Fruit fly (Drosophila melanogaster) whole organism, embryonic: ENCODE results near the gene AGO2.
A peak's percentile ranks its signal among the peaks of the same experiment; 100 is the strongest.

Source experiments
- BEAF-32 ChIP-seq: fragments of 200-800 bp; sonication (Bioruptor generic); optimal IDR thresholded peaks from 3 replicates; lab custom pipeline; 2017; ENCODE audit warnings: missing biosample characterization, missing genetic modification characterization, mild to moderate bottlenecking, moderate library complexity, missing genetic modification reagents
- Bgb ChIP-seq: fragments of 200-800 bp; sonication (Bioruptor generic); IDR thresholded peaks from 2 replicates; pipeline ENCODE4 v1.3.6; 2022; ENCODE audit warnings: missing biosample characterization, missing genetic modification characterization; ENCODE audit not compliant: partially characterized antibody
- CG12155 ChIP-seq: fragments of 200-800 bp; sonication (Bioruptor generic); optimal IDR thresholded peaks from 3 replicates; lab custom pipeline; 2016; ENCODE audit warnings: missing biosample characterization, missing genetic modification characterization
- CG12299 ChIP-seq: fragments of 200-800 bp; sonication (Bioruptor generic); optimal IDR thresholded peaks from 2 replicates; lab custom pipeline; 2018; ENCODE audit warnings: missing biosample characterization, mild to moderate bottlenecking, missing genetic modification characterization
- CG17361 ChIP-seq: fragments of 200-800 bp; sonication (Bioruptor generic); IDR thresholded peaks from 3 replicates; pipeline ENCODE4 v1.3.6; 2022; ENCODE audit warnings: missing biosample characterization, missing genetic modification characterization
- CG17385 ChIP-seq: fragments of 200-800 bp; sonication (Bioruptor generic); optimal IDR thresholded peaks from 3 replicates; lab custom pipeline; 2018; ENCODE audit warnings: missing biosample characterization, mild to moderate bottlenecking, missing genetic modification characterization
- CG17802 ChIP-seq: fragments of 200-800 bp; sonication (Bioruptor generic); optimal IDR thresholded peaks from 2 replicates; lab custom pipeline; 2018; ENCODE audit warnings: missing biosample characterization, mild to moderate bottlenecking, missing genetic modification characterization, moderate library complexity
- CG18476 ChIP-seq: fragments of 200-800 bp; sonication (Bioruptor generic); optimal IDR thresholded peaks from 2 replicates; lab custom pipeline; 2016; ENCODE audit warnings: missing biosample characterization, mild to moderate bottlenecking, missing genetic modification characterization
- CG18599 ChIP-seq: fragments of 200-800 bp; sonication (Bioruptor generic); optimal IDR thresholded peaks from 3 replicates; lab custom pipeline; 2017; ENCODE audit warnings: missing biosample characterization, missing genetic modification characterization, mild to moderate bottlenecking, moderate library complexity, missing genetic modification reagents
- CG2120 ChIP-seq: fragments of 200-800 bp; sonication (Bioruptor generic); optimal IDR thresholded peaks from 3 replicates; lab custom pipeline; 2016; ENCODE audit warnings: missing biosample characterization, missing genetic modification characterization
- CG2199 ChIP-seq: fragments of 200-800 bp; sonication (Bioruptor generic); IDR thresholded peaks from 3 replicates; pipeline ENCODE4 v1.3.6; 2022; ENCODE audit warnings: missing biosample characterization, missing genetic modification characterization
- CG2678 ChIP-seq: fragments of 200-800 bp; sonication (Bioruptor generic); optimal IDR thresholded peaks from 3 replicates; lab custom pipeline; 2019; ENCODE audit warnings: missing biosample characterization, mild to moderate bottlenecking, missing genetic modification characterization, moderate library complexity
- CG3065 ChIP-seq: fragments of 200-800 bp; sonication (Bioruptor generic); optimal IDR thresholded peaks from 2 replicates; lab custom pipeline; 2016; ENCODE audit warnings: missing biosample characterization, missing genetic modification characterization
- CG4424 ChIP-seq: fragments of 200-800 bp; sonication (Bioruptor generic); optimal IDR thresholded peaks from 3 replicates; lab custom pipeline; 2016; ENCODE audit warnings: missing biosample characterization, missing genetic modification characterization
- CG4617 ChIP-seq: fragments of 200-800 bp; sonication (Bioruptor generic); optimal IDR thresholded peaks from 3 replicates; lab custom pipeline; 2016; ENCODE audit warnings: missing biosample characterization, missing genetic modification characterization, borderline replicate concordance
- CG6654 ChIP-seq: fragments of 200-800 bp; sonication (Bioruptor generic); optimal IDR thresholded peaks from 2 replicates; lab custom pipeline; 2017; ENCODE audit warnings: missing biosample characterization, mild to moderate bottlenecking, missing genetic modification characterization
- CG6791 ChIP-seq: fragments of 200-800 bp; sonication (Bioruptor generic); IDR thresholded peaks from 3 replicates; pipeline ENCODE4 v1.3.6; 2022; ENCODE audit warnings: missing biosample characterization, missing genetic modification characterization; ENCODE audit not compliant: partially characterized antibody
- CG6813 ChIP-seq: fragments of 200-800 bp; sonication (Bioruptor generic); optimal IDR thresholded peaks from 2 replicates; lab custom pipeline; 2017; ENCODE audit warnings: missing biosample characterization, missing genetic modification characterization, mild to moderate bottlenecking, moderate library complexity, missing genetic modification reagents
- CG8281 ChIP-seq: fragments of 200-800 bp; sonication (Bioruptor generic); optimal IDR thresholded peaks from 2 replicates; lab custom pipeline; 2018; ENCODE audit warnings: missing biosample characterization, mild to moderate bottlenecking, missing genetic modification characterization, moderate library complexity
- CG8944 ChIP-seq: fragments of 200-800 bp; sonication (Bioruptor generic); optimal IDR thresholded peaks from 3 replicates; lab custom pipeline; 2016; ENCODE audit warnings: missing biosample characterization, missing genetic modification characterization
- CrebB ChIP-seq: fragments of 200-800 bp; sonication (Bioruptor generic); optimal IDR thresholded peaks from 3 replicates; lab custom pipeline; 2018; ENCODE audit warnings: missing biosample characterization, mild to moderate bottlenecking, missing genetic modification characterization
- Ets97D ChIP-seq: fragments of 200-800 bp; sonication (Bioruptor generic); optimal IDR thresholded peaks from 3 replicates; lab custom pipeline; 2016; ENCODE audit warnings: missing biosample characterization, missing genetic modification characterization
- GATAe ChIP-seq: fragments of 200-800 bp; sonication (Bioruptor generic); conservative IDR thresholded peaks from 2 replicates; pipeline ENCODE4 v1.3.6; 2022; ENCODE audit warnings: missing biosample characterization, missing genetic modification characterization
- HHEX ChIP-seq: fragments of 200-800 bp; sonication (Bioruptor generic); optimal IDR thresholded peaks from 3 replicates; lab custom pipeline; 2017; ENCODE audit warnings: missing biosample characterization, mild to moderate bottlenecking, missing genetic modification characterization, missing genetic modification reagents
- HLH54F ChIP-seq: fragments of 200-800 bp; sonication (Bioruptor generic); optimal IDR thresholded peaks from 3 replicates; lab custom pipeline; 2016; ENCODE audit warnings: missing biosample characterization, missing genetic modification characterization
- Meics ChIP-seq: fragments of 200-800 bp; sonication (Bioruptor generic); optimal IDR thresholded peaks from 2 replicates; lab custom pipeline; 2017; ENCODE audit warnings: missing biosample characterization, mild to moderate bottlenecking, missing genetic modification characterization
- Mes4 ChIP-seq: fragments of 200-800 bp; sonication (Bioruptor generic); optimal IDR thresholded peaks from 2 replicates; lab custom pipeline; 2016; ENCODE audit warnings: missing biosample characterization, missing genetic modification characterization
- Rfx ChIP-seq: fragments of 200-800 bp; sonication (Bioruptor generic); IDR thresholded peaks from 2 replicates; pipeline ENCODE4 v1.3.6; 2022; ENCODE audit warnings: missing biosample characterization, missing genetic modification characterization
- Spps ChIP-seq: fragments of 200-800 bp; sonication (Bioruptor generic); optimal IDR thresholded peaks from 2 replicates; lab custom pipeline; 2018; ENCODE audit warnings: missing biosample characterization, mild to moderate bottlenecking, missing genetic modification characterization
- Vsx1 ChIP-seq: fragments of 200-800 bp; sonication (Bioruptor generic); optimal IDR thresholded peaks from 2 replicates; lab custom pipeline; 2017; ENCODE audit warnings: missing biosample characterization, mild to moderate bottlenecking, missing genetic modification characterization, missing genetic modification reagents
- az2 ChIP-seq: fragments of 200-800 bp; sonication (Bioruptor generic); optimal IDR thresholded peaks from 3 replicates; lab custom pipeline; 2016; ENCODE audit warnings: missing biosample characterization, missing genetic modification characterization
- bigmax ChIP-seq: fragments of 200-800 bp; sonication (Bioruptor generic); optimal IDR thresholded peaks from 2 replicates; lab custom pipeline; 2018; ENCODE audit warnings: missing biosample characterization, mild to moderate bottlenecking, missing genetic modification characterization
- cg ChIP-seq: fragments of 200-800 bp; sonication (Bioruptor generic); optimal IDR thresholded peaks from 3 replicates; lab custom pipeline; 2019; ENCODE audit warnings: missing biosample characterization, mild to moderate bottlenecking, missing genetic modification characterization, moderate library complexity
- chif ChIP-seq, 2 experiments: fragments of 200-800 bp; sonication (Bioruptor generic); optimal IDR thresholded peaks; 3 replicates each; lab custom pipeline; 2016; ENCODE audit warnings: missing biosample characterization in 2 of 2, missing genetic modification characterization in 2 of 2
- danr ChIP-seq: fragments of 200-800 bp; sonication (Bioruptor generic); IDR thresholded peaks from 2 replicates; pipeline ENCODE4 v1.3.6; 2022; ENCODE audit warnings: missing biosample characterization, missing genetic modification characterization
- dati ChIP-seq: fragments of 200-800 bp; sonication (Bioruptor generic); IDR thresholded peaks from 2 replicates; pipeline ENCODE4 v1.3.6; 2022; ENCODE audit warnings: missing biosample characterization, missing genetic modification characterization
- fd102C ChIP-seq: fragments of 200-800 bp; sonication (Bioruptor generic); optimal IDR thresholded peaks from 2 replicates; lab custom pipeline; 2018; ENCODE audit warnings: missing biosample characterization, mild to moderate bottlenecking, missing genetic modification characterization, moderate library complexity
- klu ChIP-seq: fragments of 200-800 bp; sonication (Bioruptor generic); IDR thresholded peaks from 2 replicates; pipeline ENCODE4 v1.3.6; 2022; ENCODE audit warnings: missing biosample characterization, missing genetic modification characterization
- kni ChIP-seq: fragments of 200-800 bp; sonication (Bioruptor generic); optimal IDR thresholded peaks from 3 replicates; lab custom pipeline; 2017; ENCODE audit warnings: mild to moderate bottlenecking, missing biosample characterization, missing genetic modification reagents, missing genetic modification characterization
- lola ChIP-seq, 3 experiments: fragments of >200 bp in 2 of 3; fragments of 200-800 bp in 1 of 3; sonication (Bioruptor generic) in 1 of 3; optimal IDR thresholded peaks; 2 replicates each; lab custom pipeline; 2017 to 2019; ENCODE audit warnings: missing biosample characterization in 3 of 3, missing genetic modification characterization in 3 of 3, mild to moderate bottlenecking in 1 of 3, moderate library complexity in 1 of 3
- org-1 ChIP-seq: fragments of 200-800 bp; sonication (Bioruptor generic); optimal IDR thresholded peaks from 2 replicates; lab custom pipeline; 2017; ENCODE audit warnings: missing biosample characterization, missing genetic modification characterization
- phol ChIP-seq: fragments of 200-800 bp; sonication (Bioruptor generic); optimal IDR thresholded peaks from 3 replicates; lab custom pipeline; 2018; ENCODE audit warnings: missing biosample characterization, mild to moderate bottlenecking, missing genetic modification characterization, moderate library complexity
- pum ChIP-seq: fragments of 200-800 bp; sonication (Bioruptor generic); optimal IDR thresholded peaks from 2 replicates; lab custom pipeline; 2016; ENCODE audit warnings: missing biosample characterization, missing genetic modification characterization
- sens ChIP-seq: fragments of 200-800 bp; sonication (Bioruptor generic); peaks from one replicate; lab custom pipeline; 2016; ENCODE audit warnings: missing biosample characterization, missing genetic modification characterization
- slbo ChIP-seq: fragments of 200-800 bp; sonication (Bioruptor generic); IDR thresholded peaks from 2 replicates; pipeline ENCODE4 v1.3.6; 2022; ENCODE audit warnings: missing biosample characterization, missing genetic modification characterization
- stc ChIP-seq: fragments of 200-800 bp; sonication (Bioruptor generic); IDR thresholded peaks from 2 replicates; pipeline ENCODE4 v1.3.6; 2022; ENCODE audit warnings: missing biosample characterization, missing genetic modification characterization
- tap ChIP-seq: fragments of 200-800 bp; optimal IDR thresholded peaks from 3 replicates; lab custom pipeline; 2019; ENCODE audit warnings: missing biosample characterization, mild to moderate bottlenecking, missing genetic modification characterization, moderate library complexity
- ttk ChIP-seq: fragments of 200-800 bp; sonication (Bioruptor generic); IDR thresholded peaks from 2 replicates; pipeline ENCODE4 v2.1.2; 2022; ENCODE audit warnings: missing biosample characterization, missing genetic modification characterization
- zfh1 ChIP-seq: fragments of 200-800 bp; sonication (Bioruptor generic); IDR thresholded peaks from 3 replicates; pipeline ENCODE4 v1.3.6; 2022; ENCODE audit warnings: missing biosample characterization, missing genetic modification characterization

Gene AGO2

dm6 chr3L:15592536-15593260 lies 38.8 kb downstream of the AGO2 start (continued):
- peak; percentile 50; the same call in 1 of the 2 replicates for TF ChIP-seq slbo
- TF ChIP-seq CG3065, result no peak
- TF ChIP-seq CG17385 (GFP tag; lab: Kevin White, UChicago), result peak; percentile 52
- TF ChIP-seq Rfx (GFP tag; lab: Robert Waterston, UW), result peak; percentile 54
- TF ChIP-seq kni, result no peak
- TF ChIP-seq CG6813 (GFP tag; lab: Kevin White, UChicago), result peak; percentile 40
- TF ChIP-seq CG18599 (GFP tag; lab: Kevin White, UChicago), result peak; percentile 62
- TF ChIP-seq HLH54F (GFP tag; lab: Kevin White, UChicago), result peak; percentile 13
- TF ChIP-seq az2, result peak; percentile 24
- peak; percentile 64 for TF ChIP-seq tap (tag; lab: Kevin White, UChicago)
- peak in 1 of 3 experiments; percentile 29 for TF ChIP-seq lola (GFP tag; optimal IDR thresholded peaks at IDR 0.05; lab: Kevin White, UChicago)
- TF ChIP-seq Meics (GFP tag; lab: Kevin White, UChicago), result peak; percentile 76
- TF ChIP-seq GATAe, result no peak
- TF ChIP-seq fd102C (GFP tag; lab: Kevin White, UChicago), result no peak
- no peak for TF ChIP-seq danr (GFP tag; lab: Robert Waterston, UW)
- TF ChIP-seq Spps, result peak; percentile 24
- peak; percentile 76 for TF ChIP-seq CG17361 (GFP tag; lab: Robert Waterston, UW)
- peak; percentile 71 for TF ChIP-seq sens (GFP tag; lab: Kevin White, UChicago)
- TF ChIP-seq HHEX (GFP tag; lab: Kevin White, UChicago), result peak; percentile 52
- 0 out of 2 replicates have a peak, but pooled peaks have one; percentile 9 for TF ChIP-seq ttk (GFP tag; lab: Robert Waterston, UW)
- TF ChIP-seq dati, result 0 out of 2 replicates have a peak, but pooled peaks have one; percentile 14
- peak; percentile 25 for TF ChIP-seq CG2120 (GFP tag; lab: Kevin White, UChicago)
- TF ChIP-seq Bgb (GFP tag; lab: Robert Waterston, UW), result no peak
- TF ChIP-seq klu, result no peak; the same call in 1 of the 2 replicates
- no peak for TF ChIP-seq Ets97D
- no peak for TF ChIP-seq CG4617
- TF ChIP-seq CG18476 (GFP tag; lab: Kevin White, UChicago), result no peak
- no peak for TF ChIP-seq zfh1 (GFP tag; lab: Robert Waterston, UW)
- no peak; the same call in 1 of the 2 replicates for TF ChIP-seq stc
- peak; percentile 22 for TF ChIP-seq CG12299
- no peak for TF ChIP-seq Mes4 (GFP tag; lab: Kevin White, UChicago)
- peak; percentile 34 for TF ChIP-seq Vsx1 (GFP tag; lab: Kevin White, UChicago)
- no peak for TF ChIP-seq CG12155
- TF ChIP-seq org-1, result peak; percentile 15
- no peak for TF ChIP-seq bigmax (GFP tag; lab: Kevin White, UChicago)
- no peak for TF ChIP-seq CG8281 (tag; lab: Kevin White, UChicago)
- TF ChIP-seq BEAF-32, result no peak
- no peak for TF ChIP-seq CG17802 (tag; lab: Kevin White, UChicago)
- peak; percentile 60 for TF ChIP-seq phol
- TF ChIP-seq CG6654, result peak; percentile 3
- TF ChIP-seq cg (GFP tag; lab: Kevin White, UChicago), result no peak
- TF ChIP-seq CG2199 (GFP tag; lab: Robert Waterston, UW), result no peak
- TF ChIP-seq chif (GFP tag; optimal IDR thresholded peaks at IDR 0.05; lab: Kevin White, UChicago), result no peak
- TF ChIP-seq CG2678 (tag; lab: Kevin White, UChicago), result peak; percentile 80
- peak; percentile 20 for TF ChIP-seq CG4424 (GFP tag; lab: Kevin White, UChicago)
- TF ChIP-seq CG6791 (GFP tag; lab: Robert Waterston, UW), result no peak
- TF ChIP-seq CrebB, result no peak
- TF ChIP-seq CG8944, result no peak
- TF ChIP-seq pum (GFP tag; lab: Kevin White, UChicago), result no peak
